Fruit fly (Drosophila melanogaster): ENCODE results near the gene CG14210.

The CG14210 gene

DNA sequence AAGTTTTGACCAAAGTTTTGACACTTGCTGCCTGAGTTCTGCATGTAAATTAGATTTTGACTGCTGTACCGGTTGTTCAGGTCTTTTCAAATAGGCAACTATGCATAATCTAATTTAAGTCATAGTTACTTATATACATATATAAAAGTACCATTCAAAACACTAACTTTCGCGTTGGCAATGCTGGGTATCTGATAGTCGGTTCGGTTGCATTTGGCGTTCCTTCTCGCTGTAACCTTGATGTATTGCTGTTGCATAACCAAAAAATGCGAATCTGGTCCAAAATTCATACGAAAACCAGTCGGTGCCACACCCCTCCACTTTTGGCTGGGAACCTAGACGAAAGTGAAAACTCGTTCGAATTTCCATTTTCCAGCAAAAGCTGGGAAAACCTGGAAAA, 33.3 kb upstream of the CG14210 start:
- TF ChIP-seq Scr (GFP tag; IDR thresholded peaks at IDR 0.05; ENCODE audit: partially characterized antibody) (peak; percentile 35; the same call in 1 of the 2 replicates), CG16813 (GFP tag; IDR thresholded peaks at IDR 0.05; ENCODE audit: partially characterized antibody) (peak; percentile 53; the same call in 1 of the 3 replicates), CG14860 (GFP tag; IDR thresholded peaks at IDR 0.05; ENCODE audit: partially characterized antibody) (peak; percentile 49; the same call in 1 of the 3 replicates), HLH4C (GFP tag; IDR thresholded peaks at IDR 0.05; ENCODE audit: partially characterized antibody) (peak; percentile 65), dm (GFP tag; optimal IDR thresholded peaks at IDR 0.05) (no peak), mld (GFP tag; IDR thresholded peaks at IDR 0.05; ENCODE audit: partially characterized antibody) (0 out of 3 replicates have a peak, but pooled peaks have one; percentile 24), bab2 (GFP tag; optimal IDR thresholded peaks at IDR 0.05) (no peak), CG1602 (GFP tag; optimal IDR thresholded peaks at IDR 0.05) (no peak), vnd (GFP tag; IDR thresholded peaks at IDR 0.05; ENCODE audit: partially characterized antibody) (peak; percentile 51; the same call in 2 of the 3 replicates), Bgb (GFP tag; IDR thresholded peaks at IDR 0.05; ENCODE audit: partially characterized antibody) (peak; percentile 33; the same call in 1 of the 2 replicates), ems (GFP tag; optimal IDR thresholded peaks at IDR 0.05) (no peak), CG6791 (GFP tag; IDR thresholded peaks at IDR 0.05; ENCODE audit: partially characterized antibody) (0 out of 3 replicates have a peak, but pooled peaks have one; percentile 35), Elba2 (GFP tag; optimal IDR thresholded peaks at IDR 0.05) (no peak), HHEX (GFP tag; optimal IDR thresholded peaks at IDR 0.05) (no peak), CG9797 (GFP tag; optimal IDR thresholded peaks at IDR 0.05) (no peak), sob (GFP tag; IDR thresholded peaks at IDR 0.05) (no peak), Jarid2 (GFP tag; optimal IDR thresholded peaks at IDR 0.05) (no peak), bigmax (GFP tag; optimal IDR thresholded peaks at IDR 0.05) (no peak), nerfin-2 (GFP tag; IDR thresholded peaks at IDR 0.05; ENCODE audit: partially characterized antibody) (peak; percentile 52), CG8290 (GFP tag; optimal IDR thresholded peaks at IDR 0.05) (no peak), CG8290 (tag; optimal IDR thresholded peaks at IDR 0.05) (no peak), CG14710 (tag; optimal IDR thresholded peaks at IDR 0.05) (no peak), sna (GFP tag; IDR thresholded peaks at IDR 0.05; ENCODE audit: partially characterized antibody) (peak; percentile 47; the same call in 1 of the 2 replicates)

- no peak for TF ChIP-seq CG17186 (GFP tag; optimal IDR thresholded peaks at IDR 0.05)
- no peak for TF ChIP-seq pfk (GFP tag; optimal IDR thresholded peaks at IDR 0.05)
- TF ChIP-seq jigr1 (GFP tag; IDR thresholded peaks at IDR 0.05) = no peak
- TF ChIP-seq nau (GFP tag; optimal IDR thresholded peaks at IDR 0.05) = no peak
- TF ChIP-seq dm (GFP tag; optimal IDR thresholded peaks at IDR 0.05) = no peak
- no peak for TF ChIP-seq Vsx1 (GFP tag; optimal IDR thresholded peaks at IDR 0.05)
- no peak for TF ChIP-seq ham (GFP tag; IDR thresholded peaks at IDR 0.05)
- TF ChIP-seq her (GFP tag; optimal IDR thresholded peaks at IDR 0.05) = no peak
- no peak for TF ChIP-seq CG5180 (GFP tag; optimal IDR thresholded peaks at IDR 0.05)
- TF ChIP-seq CG32772 (GFP tag; IDR thresholded peaks at IDR 0.05) = no peak
- TF ChIP-seq Camta (GFP tag; optimal IDR thresholded peaks at IDR 0.05) = no peak
- no peak for TF ChIP-seq Rfx (GFP tag; IDR thresholded peaks at IDR 0.05)
- no peak for TF ChIP-seq CG14667 (GFP tag; IDR thresholded peaks at IDR 0.05)
- no peak for TF ChIP-seq CG12104 (GFP tag; optimal IDR thresholded peaks at IDR 0.05)
- TF ChIP-seq CG7556 (GFP tag; optimal IDR thresholded peaks at IDR 0.05) = no peak
- no peak for TF ChIP-seq GATAe (GFP tag; conservative IDR thresholded peaks at IDR 0.05)
Measured at dm6 chrX:19583317-19583716, 32.7 kb upstream of the CG14210 start, which contains the start of gene CG14204. Gene CG14204 (plus strand): TSS chrX:19583617.

- TF ChIP-seq pita (GFP tag; optimal IDR thresholded peaks at IDR 0.05) (no peak), CG11093 (GFP tag; IDR thresholded peaks at IDR 0.05) (no peak), CTCF (GFP tag; optimal IDR thresholded peaks at IDR 0.05) (peak; percentile 87), Drgx (GFP tag; IDR thresholded peaks at IDR 0.05) (no peak)
Measured at dm6 chrX:19585142-19585541, 30.9 kb upstream of the CG14210 start.

Measured in whole organism, embryonic.